Worm (Caenorhabditis elegans) whole organism, dauer: ENCODE measurements around the gene C49A9.5.
"Not testable (repeated sequence)": the region's sequence is repeated elsewhere in the genome, so short reads cannot be mapped to it uniquely, and the experiment has no call there.

ENCODE experiments used
- unc-62 ChIP-seq: sonication (generic microtip); optimal IDR thresholded peaks from 2 replicates; lab custom pipeline; 2017; ENCODE audit warnings: missing biosample characterization, missing genetic modification reagents, missing genetic modification characterization

C49A9.5 gene

ce11 chrIV:6227974-6228373 is 14.5 kb downstream of the C49A9.5 start, which contains the start of gene C49A9.1:
TSS of gene C49A9.1 (plus strand) at chrIV:6228190.
- TF ChIP-seq unc-62 (GFP tag; lab: Kevin White, UChicago), result no peak

DNA sequence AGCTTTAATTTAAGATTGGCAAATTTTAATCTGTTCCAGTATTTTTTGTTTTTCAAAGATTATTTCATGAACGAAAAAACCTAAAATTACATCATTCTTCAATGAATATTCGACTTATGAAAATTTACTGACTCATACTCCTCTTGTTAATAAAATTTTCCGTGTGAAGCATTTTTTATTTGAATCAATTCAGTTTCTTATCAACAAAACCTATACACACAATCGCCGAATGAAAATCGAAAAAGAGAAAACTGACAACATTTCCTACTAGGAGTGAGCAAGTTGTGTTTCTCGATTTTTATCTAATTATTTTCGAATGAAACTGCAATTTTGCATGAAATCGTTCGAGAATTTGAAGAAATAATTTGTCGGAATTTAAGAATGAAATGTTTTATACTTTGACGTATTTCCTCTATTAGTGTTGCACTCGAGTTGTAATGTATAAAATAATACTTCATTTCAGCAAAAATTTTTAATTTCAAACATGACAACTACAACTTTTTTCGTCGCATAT is 17.1 kb downstream of the C49A9.5 start, which contains the start of gene F58F9.4:
TSS of gene F58F9.4 (plus strand) at position 464 of the 514 bp plus-strand sequence.
- no peak for TF ChIP-seq unc-62 (GFP tag; lab: Kevin White, UChicago)

DNA sequence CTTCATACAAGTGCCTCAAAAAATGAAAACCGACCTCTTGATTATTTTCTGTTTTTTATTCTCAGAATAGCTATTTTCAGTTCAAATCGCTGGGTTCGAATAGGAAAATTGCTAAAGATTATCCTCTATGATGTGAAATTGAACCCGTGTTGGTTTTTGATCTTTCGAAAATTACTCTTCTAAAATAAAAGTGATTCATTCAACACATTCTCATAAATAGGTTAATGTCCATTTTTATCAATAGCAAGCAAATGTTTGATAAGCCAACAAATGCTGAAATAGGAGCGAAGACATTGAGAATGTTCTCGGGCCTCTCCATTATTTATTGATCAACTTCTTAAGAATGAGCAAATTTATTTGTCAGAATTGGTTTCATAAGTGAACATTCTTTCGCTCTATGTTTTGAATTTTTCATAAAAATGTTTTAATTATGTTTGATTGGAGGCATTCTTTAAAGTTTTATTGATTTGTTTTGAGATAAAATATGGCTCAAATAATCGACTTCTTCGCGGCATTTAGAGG is 19.4 kb downstream of the C49A9.5 start, which contains the start of gene F58F9.3:
TSS of gene F58F9.3 (plus strand) at position 472 of the 522 bp plus-strand sequence.
- TF ChIP-seq unc-62 (GFP tag; lab: Kevin White, UChicago), result no peak

DNA sequence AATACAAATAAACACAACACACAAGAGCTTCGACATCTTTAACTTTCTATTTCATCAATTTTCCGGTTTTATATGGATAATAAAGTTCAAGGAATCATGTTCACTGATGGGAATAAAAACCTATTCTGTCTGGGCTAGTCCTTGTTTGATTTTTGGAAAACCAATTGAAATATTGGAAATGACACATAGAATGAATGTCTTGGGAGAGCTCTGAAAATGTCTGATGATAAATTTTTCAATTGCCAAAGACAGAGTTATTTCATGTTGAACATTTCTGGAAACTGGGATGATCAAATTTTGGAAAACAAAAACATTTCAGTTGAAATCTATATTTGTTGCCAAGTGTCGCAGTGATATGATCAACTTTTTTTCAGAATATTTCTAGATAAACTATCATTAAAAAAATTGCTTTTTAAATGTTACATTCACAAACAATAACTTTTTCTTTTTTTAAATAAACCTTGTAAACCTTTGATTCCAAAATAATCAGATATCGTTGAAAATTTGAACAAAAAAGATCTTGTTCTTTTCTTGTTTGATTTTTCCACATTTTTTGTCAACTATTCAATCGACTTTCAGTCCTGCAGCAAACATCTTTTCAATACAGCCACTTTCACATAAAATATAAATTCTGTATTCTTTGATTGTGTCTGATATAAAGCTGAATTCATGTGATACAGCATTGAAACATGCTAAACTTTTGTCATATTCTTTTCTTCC is 24.2 kb downstream of the C49A9.5 start, which contains the start of the genes F58F9.6 and F58F9.8:
TSS of gene F58F9.6 (minus strand) at position 101 of the 720 bp plus-strand sequence.
TSS of gene F58F9.8 (plus strand) at position 670 of the 720 bp plus-strand sequence.
- no peak for TF ChIP-seq unc-62 (GFP tag; lab: Kevin White, UChicago)

DNA sequence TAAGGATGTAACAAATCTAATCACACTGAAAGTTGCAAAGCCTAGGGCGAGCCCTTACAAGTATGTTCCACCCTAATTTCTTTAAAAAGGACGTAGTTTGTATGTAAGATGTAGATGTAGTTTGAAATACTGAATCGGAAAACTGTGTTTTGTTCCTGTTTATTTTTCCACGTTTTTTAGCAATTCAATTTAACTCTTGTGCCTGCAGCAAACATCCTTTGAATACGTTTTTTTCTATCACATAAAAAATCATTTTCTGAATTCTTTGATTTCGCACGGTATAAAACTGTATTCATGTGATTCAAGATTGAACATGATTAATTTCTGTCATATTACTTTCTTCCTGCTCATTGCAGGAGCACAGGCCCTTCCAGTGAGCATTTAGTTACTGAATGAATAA is 26.5 kb downstream of the C49A9.5 start, which contains the start of gene F58F9.9:
TSS of gene F58F9.9 (plus strand) at position 301 of the 400 bp plus-strand sequence.
- no peak for TF ChIP-seq unc-62 (GFP tag; lab: Kevin White, UChicago)

ce11 chrIV:6248486-6248885 is 35.0 kb downstream of the C49A9.5 start, which contains the start of gene acox-3:
TSS of gene acox-3 (minus strand) at chrIV:6248492.
- no peak for TF ChIP-seq unc-62 (GFP tag; lab: Kevin White, UChicago)

ce11 chrIV:6249591-6249990 is 36.1 kb downstream of the C49A9.5 start, which contains the start of gene F58F9.1:
TSS of gene F58F9.1 (plus strand) at chrIV:6249841.
- TF ChIP-seq unc-62 (GFP tag; lab: Kevin White, UChicago), result no peak

DNA sequence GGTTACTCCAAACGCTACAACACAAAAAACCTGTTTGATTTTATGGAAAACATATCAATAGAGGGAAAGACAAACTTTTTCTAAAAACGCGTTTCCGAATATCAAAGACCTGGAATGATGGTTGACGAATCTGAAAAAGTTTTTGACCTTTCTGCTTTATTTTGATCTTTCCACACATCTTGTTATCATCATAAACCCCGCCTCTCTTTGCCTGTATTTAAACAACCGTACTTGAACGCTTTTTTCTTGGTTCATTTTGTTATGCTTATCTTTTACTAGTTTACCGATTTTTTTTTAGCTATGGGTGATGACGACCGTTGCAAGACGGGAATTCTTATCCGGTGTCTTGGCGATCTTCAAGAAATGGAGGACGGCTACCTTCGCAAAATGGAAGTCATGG is 39.5 kb downstream of the C49A9.5 start, which contains the start of gene T13A10.2:
TSS of gene T13A10.2 (plus strand) at position 301 of the 400 bp plus-strand sequence.
- not testable (repeated sequence) for TF ChIP-seq unc-62 (GFP tag; lab: Kevin White, UChicago)

DNA sequence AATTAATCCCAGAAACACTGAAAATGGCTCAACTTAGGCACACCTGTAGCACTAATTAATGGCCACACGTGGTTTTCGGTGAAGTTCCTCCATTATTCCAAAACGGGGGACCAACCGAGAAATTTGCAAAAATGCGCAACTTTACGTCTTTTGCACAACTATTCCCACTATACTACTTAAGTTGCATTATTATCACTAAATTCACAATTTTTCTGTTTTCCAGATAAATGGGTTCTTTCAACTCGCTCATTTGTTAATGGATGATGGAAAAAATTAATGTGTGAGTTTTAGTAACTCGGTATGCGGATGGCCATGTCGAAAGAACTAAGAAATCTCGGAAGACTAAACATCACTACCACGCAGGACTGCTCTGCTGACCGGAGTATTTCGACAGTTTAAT is 41.2 kb downstream of the C49A9.5 start, which contains the start of gene T13A10.64:
TSS of gene T13A10.64 (plus strand) at position 301 of the 400 bp plus-strand sequence.
- TF ChIP-seq unc-62 (GFP tag; lab: Kevin White, UChicago), result no peak

- no peak for TF ChIP-seq unc-62 (GFP tag; lab: Kevin White, UChicago)
These were observed 45.5 kb downstream of the C49A9.5 start for ce11 chrIV:6258967-6259366.

DNA sequence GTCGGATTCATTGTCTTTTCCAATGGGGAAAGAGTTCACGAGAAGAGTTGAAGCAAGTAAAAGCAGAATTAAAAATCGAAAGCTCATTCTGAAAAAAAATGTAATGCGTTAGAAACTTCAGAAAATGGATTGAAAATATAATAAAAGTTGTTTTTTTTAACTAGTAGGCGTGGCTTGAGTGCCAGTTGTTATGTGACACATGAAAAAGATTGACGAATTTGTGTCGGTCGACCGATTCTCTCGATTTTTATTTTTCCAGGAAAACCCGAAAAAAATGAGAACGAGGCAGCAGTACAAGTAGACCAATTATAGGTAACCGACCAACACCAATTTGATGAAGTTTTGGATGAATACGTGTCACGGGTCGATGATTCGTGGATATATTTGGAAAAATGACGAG is 46.3 kb downstream of the C49A9.5 start, which contains the start of gene nlp-16:
TSS of gene nlp-16 (minus strand) at position 101 of the 400 bp plus-strand sequence.
- no peak for TF ChIP-seq unc-62 (GFP tag; lab: Kevin White, UChicago)

ce11 chrIV:6263244-6263643 is 49.8 kb downstream of the C49A9.5 start, which contains the start of gene srv-28:
TSS of gene srv-28 (minus strand) at chrIV:6263344.
- TF ChIP-seq unc-62 (GFP tag; lab: Kevin White, UChicago), result no peak
